Fruit fly (Drosophila melanogaster) whole organism, embryonic: ENCODE results near the gene Gr98b.

ENCODE experiments used
- Bdp1 ChIP-seq: fragments of 200-800 bp; sonication (Bioruptor generic); optimal IDR thresholded peaks from 3 replicates; lab custom pipeline; 2016; ENCODE audit warnings: missing biosample characterization, missing genetic modification characterization
- CG10462 ChIP-seq: fragments of 200-800 bp; sonication (Bioruptor generic); optimal IDR thresholded peaks from 2 replicates; lab custom pipeline; 2016; ENCODE audit warnings: missing biosample characterization, missing genetic modification characterization
- CG11696 ChIP-seq: fragments of 200-800 bp; sonication (Bioruptor generic); IDR thresholded peaks from 2 replicates; pipeline ENCODE4 v1.3.6; 2022; ENCODE audit warnings: missing biosample characterization, missing genetic modification characterization
- CG17361 ChIP-seq: fragments of 200-800 bp; sonication (Bioruptor generic); IDR thresholded peaks from 3 replicates; pipeline ENCODE4 v1.3.6; 2022; ENCODE audit warnings: missing biosample characterization, missing genetic modification characterization
- CG4707 ChIP-seq: fragments of 200-800 bp; sonication (Bioruptor generic); optimal IDR thresholded peaks from 2 replicates; lab custom pipeline; 2018; ENCODE audit warnings: missing biosample characterization, mild to moderate bottlenecking, missing genetic modification characterization, moderate library complexity
- CG9437 ChIP-seq: fragments of 200-800 bp; sonication (Bioruptor generic); optimal IDR thresholded peaks from 2 replicates; lab custom pipeline; 2018; ENCODE audit warnings: missing biosample characterization, mild to moderate bottlenecking, missing genetic modification characterization
- Dip2 ChIP-seq: fragments of 200-800 bp; sonication (Bioruptor generic); IDR thresholded peaks from 2 replicates; pipeline ENCODE4 v1.3.6; 2022; ENCODE audit warnings: missing biosample characterization, missing genetic modification characterization
- Gug ChIP-seq: fragments of 200-800 bp; sonication (Bioruptor generic); IDR thresholded peaks from 4 replicates; pipeline ENCODE4 v1.3.6; 2022; ENCODE audit warnings: missing biosample characterization, missing genetic modification characterization
- TFAM ChIP-seq: fragments of 200-800 bp; sonication (Bioruptor generic); optimal IDR thresholded peaks from 2 replicates; lab custom pipeline; 2017; ENCODE audit warnings: missing biosample characterization, missing genetic modification characterization, inconsistent platforms
- disco-r ChIP-seq: fragments of 200-800 bp; sonication (Bioruptor generic); optimal IDR thresholded peaks from 2 replicates; lab custom pipeline; 2016; ENCODE audit warnings: missing biosample characterization, missing genetic modification characterization
- esg ChIP-seq: fragments of 200-800 bp; sonication (Bioruptor generic); conservative IDR thresholded peaks from 2 replicates; pipeline ENCODE4 v1.3.6; 2022; ENCODE audit warnings: missing biosample characterization, missing genetic modification characterization
- onecut ChIP-seq: fragments of 200-800 bp; sonication (Bioruptor generic); IDR thresholded peaks from 2 replicates; pipeline ENCODE4 v1.3.6; 2022; ENCODE audit warnings: missing biosample characterization, missing genetic modification characterization
- org-1 ChIP-seq: fragments of 200-800 bp; sonication (Bioruptor generic); optimal IDR thresholded peaks from 2 replicates; lab custom pipeline; 2017; ENCODE audit warnings: missing biosample characterization, missing genetic modification characterization
- ttk ChIP-seq: fragments of 200-800 bp; sonication (Bioruptor generic); IDR thresholded peaks from 2 replicates; pipeline ENCODE4 v2.1.2; 2022; ENCODE audit warnings: missing biosample characterization, missing genetic modification characterization

DNA sequence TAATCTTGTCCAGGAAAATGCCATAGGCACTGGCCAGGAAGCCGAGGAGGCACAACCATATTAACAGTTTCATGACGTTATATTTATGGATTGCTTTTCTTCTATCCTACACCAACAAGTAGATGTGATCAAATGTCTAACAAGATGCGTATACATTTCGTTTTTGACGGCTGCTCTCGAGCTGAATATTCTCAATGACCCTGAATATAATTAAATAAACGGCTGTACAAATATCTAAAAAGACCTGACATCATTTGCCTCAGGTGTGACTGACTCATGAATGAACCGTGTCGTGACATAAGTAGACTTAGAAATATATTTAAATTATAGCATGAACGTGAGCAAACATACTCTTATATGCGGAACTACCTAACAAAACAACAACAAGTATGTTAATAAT, 39.4 kb upstream of the Gr98b start, which contains the start of gene CG5402:
- TF ChIP-seq Bdp1 (no peak), CG11696 (GFP tag; lab: Robert Waterston, UW) (no peak), ttk (GFP tag; lab: Robert Waterston, UW) (no peak), onecut (GFP tag; lab: Robert Waterston, UW) (no peak), CG9437 (no peak), org-1 (GFP tag; lab: Kevin White, UChicago) (no peak), Dip2 (GFP tag; lab: Robert Waterston, UW) (no peak), disco-r (GFP tag; lab: Kevin White, UChicago) (no peak), CG4707 (no peak), CG10462 (GFP tag; lab: Kevin White, UChicago) (no peak), CG17361 (GFP tag; lab: Robert Waterston, UW) (no peak), Gug (GFP tag; lab: Robert Waterston, UW) (no peak), esg (no peak), TFAM (no peak)
